Worm (Caenorhabditis elegans) whole organism, early embryonic: ENCODE measurements around the gene ptr-16.

ENCODE experiments used
- F13C5.2 ChIP-seq: sonication (generic microtip); optimal IDR thresholded peaks from 2 replicates; lab custom pipeline; 2017; ENCODE audit warnings: mild to moderate bottlenecking, missing genetic modification characterization, inconsistent platforms, missing compliant biosample characterization
- aly-1 ChIP-seq: sonication (generic microtip); optimal IDR thresholded peaks from 2 replicates; lab custom pipeline; 2016; ENCODE audit warnings: missing genetic modification characterization, missing compliant biosample characterization
- ama-1 ChIP-seq: fragments of 150-350 bp; optimal IDR thresholded peaks from 2 replicates; lab custom pipeline; 2014
- ets-7 ChIP-seq: sonication (generic microtip); optimal IDR thresholded peaks from 2 replicates; lab custom pipeline; 2016; ENCODE audit warnings: missing genotype, missing genetic modification characterization, missing compliant biosample characterization
- flt-1 ChIP-seq: fragments of 200-800 bp; sonication (Bioruptor generic); IDR thresholded peaks from 2 replicates; pipeline ENCODE4 v1.3.6; 2022; ENCODE audit warnings: missing genetic modification characterization, missing compliant biosample characterization
- hmbx-1 ChIP-seq: sonication (generic microtip); optimal IDR thresholded peaks from 2 replicates; lab custom pipeline; 2016; ENCODE audit warnings: mild to moderate bottlenecking, missing genetic modification characterization, missing compliant biosample characterization
- hmg-4 ChIP-seq: fragments of 200-800 bp; sonication (Bioruptor generic); optimal IDR thresholded peaks from 2 replicates; lab custom pipeline; 2018; ENCODE audit warnings: mild to moderate bottlenecking, missing genetic modification characterization, missing compliant biosample characterization
- hnd-1 ChIP-seq: sonication (generic microtip); optimal IDR thresholded peaks from 2 replicates; lab custom pipeline; 2016; ENCODE audit warnings: missing genetic modification characterization, missing compliant biosample characterization
- tbx-37 ChIP-seq: fragments of 200-800 bp; sonication (Bioruptor generic); conservative IDR thresholded peaks from 2 replicates; pipeline ENCODE4 v1.3.6; 2022; ENCODE audit warnings: missing genetic modification reagents, missing genetic modification characterization, missing compliant biosample characterization

The ptr-16 gene

DNA sequence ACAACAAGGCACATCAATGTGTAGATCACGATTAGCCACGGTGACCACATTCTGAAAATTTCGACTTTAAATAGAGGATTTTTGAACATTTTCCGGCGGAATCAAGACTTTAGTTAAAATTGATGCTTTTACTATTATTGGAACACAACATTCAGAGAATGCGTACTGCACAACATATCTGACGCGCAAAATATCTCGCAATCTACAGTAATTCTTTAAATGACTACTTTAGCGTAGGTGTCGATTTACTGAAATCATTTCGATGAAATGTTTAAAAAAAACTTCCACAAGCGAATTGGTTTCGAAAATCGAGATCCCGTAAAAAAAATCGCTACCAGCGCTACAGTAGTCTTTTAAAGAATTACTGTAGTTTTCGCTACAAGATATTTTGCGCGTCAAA is 55.0 kb downstream of the ptr-16 start, which contains the start of gene Y50D4A.10:
Y50D4A.10 (minus strand) TSS at position 57 of the 400 bp plus-strand sequence.
- TF ChIP-seq F13C5.2 (tag; lab: Kevin White, UChicago) = no peak
- TF ChIP-seq hnd-1 = no peak
- no peak for TF ChIP-seq hmg-4
- no peak for TF ChIP-seq ets-7 (tag; lab: Kevin White, UChicago)

DNA sequence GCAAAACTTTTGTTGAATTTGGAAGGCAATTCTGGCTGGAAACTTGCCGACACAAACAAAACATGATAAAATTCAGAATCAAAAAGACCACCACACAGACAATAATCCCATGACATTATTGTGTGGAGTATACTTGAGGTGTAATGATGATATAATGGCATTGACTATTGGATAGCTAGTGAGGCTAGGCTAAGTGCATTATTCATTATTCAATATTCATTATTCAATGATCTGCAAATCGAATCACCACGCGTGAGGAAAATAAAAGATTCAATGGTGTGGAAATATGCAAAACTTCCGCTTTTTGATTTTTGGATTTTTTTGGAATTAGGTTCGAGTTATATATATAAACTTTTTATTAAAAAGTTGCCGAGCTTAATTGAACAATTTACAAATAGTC is 58.0 kb downstream of the ptr-16 start:
- TF ChIP-seq aly-1 (tag; lab: Kevin White, UChicago) = no peak
- no peak for TF ChIP-seq tbx-37
- no peak for TF ChIP-seq ama-1 (lab: Kevin White, UChicago)
- no peak for TF ChIP-seq hmbx-1
- TF ChIP-seq flt-1 (GFP tag; lab: Robert Waterston, UW) = no peak
